Worm (Caenorhabditis elegans): ENCODE results near the gene ZK418.5.

DNA sequence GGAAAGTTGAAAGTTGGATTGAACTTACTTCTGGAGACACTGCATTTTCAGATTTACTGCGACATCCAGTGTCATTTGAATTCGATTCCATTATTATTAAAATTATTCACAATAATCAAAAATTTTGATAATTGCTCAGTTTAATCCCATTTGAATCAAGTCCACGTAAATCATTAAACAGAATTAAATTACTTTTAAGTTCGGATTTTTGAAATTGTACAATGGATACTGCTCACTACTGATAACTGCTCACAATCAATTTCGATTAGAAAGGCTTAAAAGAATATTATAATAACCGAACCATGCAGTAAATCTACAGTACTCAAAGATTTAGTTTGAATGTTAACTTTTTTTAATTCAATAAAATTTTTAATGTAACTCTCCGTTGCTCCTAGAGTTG lies 9.5 kb downstream of the ZK418.5 start, which contains the start of gene R01H2.4:
- no peak for TF ChIP-seq him-1 (tag; optimal IDR thresholded peaks at IDR 0.05)
- TF ChIP-seq dao-5 (tag; optimal IDR thresholded peaks at IDR 0.05), result no peak
- TF ChIP-seq W03F9.2 (tag; optimal IDR thresholded peaks at IDR 0.05), result no peak

Measured in whole organism, L4/young adult.